Worm (Caenorhabditis elegans) whole organism, L4 larva: Measurements from ENCODE around the gene uda-1.
A peak's percentile ranks its signal among the peaks of the same experiment; 100 is the strongest.

ENCODE experiments used
- F26F4.8 ChIP-seq: fragments of 200-800 bp; sonication (Bioruptor generic); conservative IDR thresholded peaks from 2 replicates; pipeline ENCODE4 v1.3.6; 2022; ENCODE audit warnings: missing genetic modification characterization, missing compliant biosample characterization
- F44E2.7 ChIP-seq: fragments of 200-800 bp; sonication (Bioruptor generic); IDR thresholded peaks from 2 replicates; pipeline ENCODE4 v2.1.2; 2022; ENCODE audit warnings: missing genetic modification characterization, missing compliant biosample characterization
- F49E8.2 ChIP-seq: sonication (generic microtip); optimal IDR thresholded peaks from 2 replicates; lab custom pipeline; 2016; ENCODE audit warnings: missing compliant biosample characterization, mild to moderate bottlenecking, missing genetic modification characterization, borderline replicate concordance
- R02D3.7 ChIP-seq: fragments of 150-350 bp; sonication (generic microtip); optimal IDR thresholded peaks from 3 replicates; lab custom pipeline; 2014; ENCODE audit warnings: missing biosample characterization, missing genetic modification characterization
- T26A8.4 ChIP-seq: fragments of 200-800 bp; sonication (Bioruptor generic); IDR thresholded peaks from 2 replicates; pipeline ENCODE4 v1.3.6; 2022; ENCODE audit warnings: missing genetic modification characterization, missing compliant biosample characterization
- Y5F2A.4 ChIP-seq: fragments of 200-800 bp; sonication (Bioruptor generic); optimal IDR thresholded peaks from 2 replicates; lab custom pipeline; 2018; ENCODE audit warnings: mild to moderate bottlenecking, missing genetic modification characterization, missing compliant biosample characterization
- ZK546.5 ChIP-seq, 2 experiments: sonication (generic microtip); optimal IDR thresholded peaks; 2 replicates each; lab custom pipeline; 2017; ENCODE audit warnings: missing biosample characterization in 2 of 2, missing genetic modification characterization in 2 of 2
- aha-1 ChIP-seq: fragments of 150-350 bp; peaks from one replicate; lab custom pipeline; 2014; ENCODE audit warnings: missing biosample characterization, missing genetic modification characterization
- aly-2 ChIP-seq: sonication (generic microtip); optimal IDR thresholded peaks from 2 replicates; lab custom pipeline; 2018; ENCODE audit warnings: missing biosample characterization, missing genetic modification characterization
- ama-1 ChIP-seq: fragments of 150-350 bp; optimal IDR thresholded peaks from 2 replicates; lab custom pipeline; 2014; ENCODE audit warnings: inconsistent platforms, mixed read lengths
- ceh-20 ChIP-seq: fragments of 200-800 bp; sonication (Bioruptor generic); IDR thresholded peaks from 2 replicates; pipeline ENCODE4 v1.3.6; 2022; ENCODE audit warnings: missing genetic modification reagents, missing genetic modification characterization, missing compliant biosample characterization
- ceh-28 ChIP-seq: fragments of 150-350 bp; optimal IDR thresholded peaks from 2 replicates; lab custom pipeline; 2014; ENCODE audit warnings: missing biosample characterization, missing genetic modification reagents, missing genetic modification characterization
- ceh-44 ChIP-seq: fragments of 200-800 bp; sonication (Bioruptor generic); IDR thresholded peaks from 2 replicates; pipeline ENCODE4 v1.3.6; 2022; ENCODE audit warnings: missing genetic modification reagents, missing genetic modification characterization, missing compliant biosample characterization
- ctbp-1 ChIP-seq: fragments of 200-800 bp; sonication (Bioruptor generic); IDR thresholded peaks from 2 replicates; pipeline ENCODE4 v1.3.6; 2022; ENCODE audit warnings: missing genetic modification reagents, missing genetic modification characterization, missing compliant biosample characterization
- daf-12 ChIP-seq: fragments of 150-350 bp; optimal IDR thresholded peaks from 2 replicates; lab custom pipeline; 2014; ENCODE audit warnings: missing biosample characterization, missing genetic modification reagents, missing genetic modification characterization
- daf-19 ChIP-seq: fragments of 200-800 bp; sonication (Bioruptor generic); conservative IDR thresholded peaks from 2 replicates; pipeline ENCODE4 v1.3.6; 2022; ENCODE audit warnings: missing genetic modification characterization, missing compliant biosample characterization
- daf-8 ChIP-seq: fragments of 200-800 bp; sonication (Bioruptor generic); IDR thresholded peaks from 2 replicates; pipeline ENCODE4 v1.3.6; 2022; ENCODE audit warnings: missing genetic modification characterization, missing compliant biosample characterization
- dmd-9 ChIP-seq: fragments of 200-800 bp; sonication (Bioruptor generic); IDR thresholded peaks from 2 replicates; pipeline ENCODE4 v1.3.6; 2022; ENCODE audit warnings: missing genetic modification reagents, missing genetic modification characterization, missing compliant biosample characterization
- duxl-1 ChIP-seq: sonication (generic microtip); optimal IDR thresholded peaks from 2 replicates; lab custom pipeline; 2016; ENCODE audit warnings: mild to moderate bottlenecking, missing genetic modification characterization, moderate library complexity, missing compliant biosample characterization; ENCODE audit not compliant: poor library complexity
- fos-1 ChIP-seq: fragments of 150-350 bp; optimal IDR thresholded peaks from 2 replicates; lab custom pipeline; 2014; ENCODE audit warnings: missing biosample characterization, missing genetic modification characterization
- hlh-11 ChIP-seq: fragments of 200-800 bp; sonication (Bioruptor generic); optimal IDR thresholded peaks from 2 replicates; lab custom pipeline; 2018; ENCODE audit warnings: mild to moderate bottlenecking, missing genetic modification characterization, missing compliant biosample characterization
- hlh-30 ChIP-seq: sonication (generic microtip); optimal IDR thresholded peaks from 2 replicates; lab custom pipeline; 2017; ENCODE audit warnings: antibody characterized with exemption, mild to moderate bottlenecking, missing genetic modification characterization, missing compliant biosample characterization; ENCODE audit not compliant: insufficient read depth
- hmg-1.1 ChIP-seq: fragments of 200-800 bp; sonication (Bioruptor generic); IDR thresholded peaks from 2 replicates; pipeline ENCODE4 v1.3.6; 2022; ENCODE audit warnings: missing genetic modification reagents, missing genetic modification characterization, missing compliant biosample characterization
- lim-7 ChIP-seq: fragments of 200-800 bp; sonication (Bioruptor generic); IDR thresholded peaks from 2 replicates; pipeline ENCODE4 v1.3.6; 2022; ENCODE audit warnings: missing genetic modification characterization, missing compliant biosample characterization
- lin-29 ChIP-seq: fragments of 200-800 bp; sonication (Bioruptor generic); IDR thresholded peaks from 2 replicates; pipeline ENCODE4 v1.3.6; 2022; ENCODE audit warnings: missing genetic modification reagents, missing genetic modification characterization, missing compliant biosample characterization
- lsy-2 ChIP-seq, 2 experiments: fragments of 150-350 bp in 1 of 2; sonication (generic microtip) in 1 of 2; optimal IDR thresholded peaks; 2 replicates each; lab custom pipeline; 2014 to 2017; ENCODE audit warnings: missing biosample characterization in 2 of 2, missing genetic modification characterization in 2 of 2
- mes-2 ChIP-seq: sonication (generic microtip); optimal IDR thresholded peaks from 2 replicates; lab custom pipeline; 2016; ENCODE audit warnings: missing genotype, mild to moderate bottlenecking, missing genetic modification characterization, missing compliant biosample characterization; ENCODE audit not compliant: poor library complexity, severe bottlenecking
- mxl-3 ChIP-seq: fragments of 200-800 bp; sonication (Bioruptor generic); optimal IDR thresholded peaks from 2 replicates; lab custom pipeline; 2018; ENCODE audit warnings: mild to moderate bottlenecking, missing genetic modification characterization, missing compliant biosample characterization
- nhr-111 ChIP-seq: fragments of 200-800 bp; sonication (Bioruptor generic); optimal IDR thresholded peaks from 2 replicates; lab custom pipeline; 2018; ENCODE audit warnings: mild to moderate bottlenecking, missing genetic modification characterization, missing compliant biosample characterization
- nhr-237 ChIP-seq: sonication (generic microtip); optimal IDR thresholded peaks from 2 replicates; lab custom pipeline; 2017; ENCODE audit warnings: missing biosample characterization, missing genetic modification characterization
- nhr-25 ChIP-seq: sonication (generic microtip); optimal IDR thresholded peaks from 2 replicates; lab custom pipeline; 2017; ENCODE audit warnings: missing genetic modification characterization, mild to moderate bottlenecking, missing compliant biosample characterization, antibody characterized with exemption, moderate library complexity, borderline replicate concordance; ENCODE audit not compliant: insufficient read depth
- nhr-28 ChIP-seq: fragments of 150-350 bp; optimal IDR thresholded peaks from 2 replicates; lab custom pipeline; 2014; ENCODE audit warnings: missing biosample characterization, missing genetic modification characterization
- nhr-41 ChIP-seq: fragments of 200-800 bp; sonication (Bioruptor generic); IDR thresholded peaks from 2 replicates; pipeline ENCODE4 v1.3.6; 2022; ENCODE audit warnings: missing genetic modification reagents, missing genetic modification characterization, missing compliant biosample characterization
- nhr-42 ChIP-seq: fragments of 200-800 bp; sonication (Bioruptor generic); IDR thresholded peaks from 2 replicates; pipeline ENCODE4 v1.3.6; 2022; ENCODE audit warnings: missing genetic modification characterization, missing compliant biosample characterization
- nhr-6 ChIP-seq: fragments of 150-350 bp; optimal IDR thresholded peaks from 2 replicates; lab custom pipeline; 2014; ENCODE audit warnings: missing biosample characterization, missing genetic modification characterization
- nhr-77 ChIP-seq: fragments of 150-350 bp; optimal IDR thresholded peaks from 2 replicates; lab custom pipeline; 2014; ENCODE audit warnings: missing biosample characterization, missing genetic modification characterization
- pha-4 ChIP-seq, 2 experiments: fragments of 150-350 bp in 1 of 2; fragments of 200-800 bp in 1 of 2; sonication (Bioruptor generic) in 1 of 2; IDR thresholded peaks in 1 of 2; optimal IDR thresholded peaks in 1 of 2; 2 replicates each; pipeline versions ENCODE4 v1.3.6 to Lab custom; 2014 to 2022; ENCODE audit warnings: missing genetic modification characterization in 2 of 2, missing genetic modification reagents in 2 of 2, missing biosample characterization in 1 of 2, missing compliant biosample characterization in 1 of 2
- php-3 ChIP-seq: fragments of 200-800 bp; sonication (Bioruptor generic); IDR thresholded peaks from 2 replicates; pipeline ENCODE4 v1.3.6; 2022; ENCODE audit warnings: missing genetic modification reagents, missing genetic modification characterization, missing compliant biosample characterization
- saeg-2 ChIP-seq: fragments of 200-800 bp; sonication (Bioruptor generic); IDR thresholded peaks from 2 replicates; pipeline ENCODE4 v1.3.6; 2022; ENCODE audit warnings: missing genetic modification reagents, missing genetic modification characterization, missing compliant biosample characterization
- spr-3 ChIP-seq: fragments of 200-800 bp; sonication (Bioruptor generic); optimal IDR thresholded peaks from 2 replicates; lab custom pipeline; 2018; ENCODE audit warnings: mild to moderate bottlenecking, missing genetic modification characterization, missing compliant biosample characterization
- tag-97 ChIP-seq: fragments of 200-800 bp; sonication (Bioruptor generic); IDR thresholded peaks from 2 replicates; pipeline ENCODE4 v1.3.6; 2022; ENCODE audit warnings: missing genetic modification characterization, missing compliant biosample characterization
- tra-1 ChIP-seq: fragments of 200-800 bp; sonication (Bioruptor generic); IDR thresholded peaks from 2 replicates; pipeline ENCODE4 v1.3.6; 2022; ENCODE audit warnings: missing genetic modification reagents, missing genetic modification characterization, missing compliant biosample characterization
- zfp-3 ChIP-seq: fragments of 200-800 bp; sonication (Bioruptor generic); conservative IDR thresholded peaks from 2 replicates; pipeline ENCODE4 v1.3.6; 2022; ENCODE audit warnings: missing genetic modification reagents, missing genetic modification characterization, missing compliant biosample characterization
- zip-11 ChIP-seq: fragments of 200-800 bp; sonication (Bioruptor generic); IDR thresholded peaks from 2 replicates; pipeline ENCODE4 v1.3.6; 2022; ENCODE audit warnings: missing genetic modification characterization, missing compliant biosample characterization

uda-1 gene

ce11 chrV:10031384-10032171 lies 27.0 kb downstream of the uda-1 start (continued):
- TF ChIP-seq F49E8.2 (tag; lab: Kevin White, UChicago) (peak; percentile 16), nhr-77 (tag; lab: Kevin White, UChicago) (no peak), hmg-1.1 (GFP tag; lab: Robert Waterston, UW) (no peak), nhr-237 (tag; lab: Kevin White, UChicago) (no peak), mes-2 (tag; lab: Kevin White, UChicago) (peak; percentile 87), nhr-6 (tag; lab: Kevin White, UChicago) (no peak), nhr-28 (tag; lab: Kevin White, UChicago) (peak; percentile 81), php-3 (no peak), nhr-42 (GFP tag; lab: Robert Waterston, UW) (no peak), spr-3 (GFP tag; lab: Kevin White, UChicago) (no peak), F44E2.7 (no peak), aha-1 (tag; lab: Kevin White, UChicago) (no peak), saeg-2 (GFP tag; lab: Robert Waterston, UW) (no peak), fos-1 (tag; lab: Kevin White, UChicago) (no peak), tra-1 (GFP tag; lab: Robert Waterston, UW) (0 out of 2 replicates have a peak, but pooled peaks have one; percentile 32), T26A8.4 (GFP tag; lab: Robert Waterston, UW) (no peak), pha-4 (GFP tag; IDR thresholded peaks at IDR 0.05; lab: Robert Waterston, UW) (no peak), pha-4 (tag; optimal IDR thresholded peaks at IDR 0.05; lab: Kevin White, UChicago) (no peak), ctbp-1 (GFP tag; lab: Robert Waterston, UW) (no peak), zfp-3 (GFP tag; lab: Robert Waterston, UW) (no peak), duxl-1 (no peak), daf-19 (no peak), ceh-28 (tag; lab: Kevin White, UChicago) (no peak), dmd-9 (no peak), aly-2 (tag; lab: Kevin White, UChicago) (no peak), ZK546.5 (tag; optimal IDR thresholded peaks at IDR 0.05; lab: Kevin White, UChicago) (no peak), hlh-30 (tag; lab: Kevin White, UChicago) (peak; percentile 50), nhr-41 (GFP tag; lab: Robert Waterston, UW) (no peak), F26F4.8 (no peak), nhr-25 (no peak), lim-7 (GFP tag; lab: Robert Waterston, UW) (no peak), ceh-44 (GFP tag; lab: Robert Waterston, UW) (no peak), daf-12 (tag; lab: Kevin White, UChicago) (no peak), ceh-20 (GFP tag; lab: Robert Waterston, UW) (no peak), ama-1 (lab: Kevin White, UChicago) (no peak), mxl-3 (peak; percentile 73), hlh-11 (tag; lab: Kevin White, UChicago) (peak; percentile 54), Y5F2A.4 (GFP tag; lab: Kevin White, UChicago) (no peak), tag-97 (GFP tag; lab: Robert Waterston, UW) (no peak), R02D3.7 (tag; lab: Kevin White, UChicago) (no peak), daf-8 (GFP tag; lab: Robert Waterston, UW) (no peak), lin-29 (0 out of 2 replicates have a peak, but pooled peaks have one; percentile 13), nhr-111 (GFP tag; lab: Kevin White, UChicago) (no peak), lsy-2 (tag; optimal IDR thresholded peaks at IDR 0.05; lab: Kevin White, UChicago) (peak in 1 of 2 experiments; percentile 48), zip-11 (no peak)
